Fruit fly (Drosophila melanogaster) whole organism, prepupa: Measurements from ENCODE around the gene mth.

Source experiments
- CG10631 ChIP-seq: fragments of 200-800 bp; sonication (Bioruptor generic); optimal IDR thresholded peaks from 2 replicates; lab custom pipeline; 2016; ENCODE audit warnings: missing biosample characterization, missing genetic modification characterization
- CG10669 ChIP-seq: fragments of 200-800 bp; sonication (Bioruptor generic); optimal IDR thresholded peaks from 3 replicates; lab custom pipeline; 2018; ENCODE audit warnings: missing biosample characterization, mild to moderate bottlenecking, missing genetic modification characterization, moderate library complexity
- CG11294 ChIP-seq: fragments of 200-800 bp; sonication (Bioruptor generic); IDR thresholded peaks from 2 replicates; pipeline ENCODE4 v1.3.6; 2022; ENCODE audit warnings: missing biosample characterization, missing genetic modification characterization
- CG11762 ChIP-seq: fragments of 200-800 bp; sonication (Bioruptor generic); optimal IDR thresholded peaks from 3 replicates; lab custom pipeline; 2016; ENCODE audit warnings: missing biosample characterization, missing genetic modification characterization; ENCODE audit not compliant: insufficient read depth
- CG11902 ChIP-seq: fragments of 200-800 bp; sonication (Bioruptor generic); optimal IDR thresholded peaks from 3 replicates; lab custom pipeline; 2016; ENCODE audit warnings: missing biosample characterization, missing genetic modification characterization
- CG15336 ChIP-seq: fragments of 200-800 bp; sonication (Bioruptor generic); IDR thresholded peaks from 2 replicates; pipeline ENCODE4 v1.3.6; 2022; ENCODE audit warnings: missing biosample characterization, missing genetic modification characterization
- CG1621 ChIP-seq: fragments of 200-800 bp; sonication (Bioruptor generic); optimal IDR thresholded peaks from 3 replicates; lab custom pipeline; 2018; ENCODE audit warnings: missing biosample characterization, mild to moderate bottlenecking, missing genetic modification characterization
- CG3032 ChIP-seq: fragments of 200-800 bp; optimal IDR thresholded peaks from 2 replicates; lab custom pipeline; 2019; ENCODE audit warnings: missing biosample characterization, mild to moderate bottlenecking, missing genetic modification characterization, moderate library complexity
- CG34406 ChIP-seq: fragments of 200-800 bp; sonication (Bioruptor generic); optimal IDR thresholded peaks from 3 replicates; lab custom pipeline; 2016; ENCODE audit warnings: missing biosample characterization, missing genetic modification characterization
- CG6808 ChIP-seq: fragments of 200-800 bp; sonication (Bioruptor generic); optimal IDR thresholded peaks from 3 replicates; lab custom pipeline; 2017; ENCODE audit warnings: missing biosample characterization, missing genetic modification characterization, mild to moderate bottlenecking, moderate library complexity, missing genetic modification reagents
- CG6854 ChIP-seq: fragments of 200-800 bp; sonication (Bioruptor generic); optimal IDR thresholded peaks from 2 replicates; lab custom pipeline; 2017; ENCODE audit warnings: missing biosample characterization, mild to moderate bottlenecking, missing genetic modification characterization
- CG7368 ChIP-seq: fragments of 200-800 bp; sonication (Bioruptor generic); optimal IDR thresholded peaks from 3 replicates; lab custom pipeline; 2016; ENCODE audit warnings: missing biosample characterization, missing genetic modification characterization
- CG8119 ChIP-seq: fragments of 200-800 bp; sonication (Bioruptor generic); IDR thresholded peaks from 3 replicates; pipeline ENCODE4 v1.3.6; 2022; ENCODE audit warnings: missing biosample characterization, missing genetic modification characterization
- CG9139 ChIP-seq: fragments of 200-800 bp; sonication (Bioruptor generic); optimal IDR thresholded peaks from 3 replicates; lab custom pipeline; 2017; ENCODE audit warnings: missing biosample characterization, mild to moderate bottlenecking, missing genetic modification characterization
- Gug ChIP-seq: fragments of 200-800 bp; sonication (Bioruptor generic); IDR thresholded peaks from 2 replicates; pipeline ENCODE4 v1.3.6; 2022; ENCODE audit warnings: missing biosample characterization, missing genetic modification characterization
- Hr38 ChIP-seq: sonication (Bioruptor generic); optimal IDR thresholded peaks from 2 replicates; lab custom pipeline; 2016; ENCODE audit warnings: missing biosample characterization, missing genetic modification characterization
- Hr4 ChIP-seq: fragments of 200-800 bp; sonication (Bioruptor generic); optimal IDR thresholded peaks from 3 replicates; lab custom pipeline; 2016; ENCODE audit warnings: missing biosample characterization, missing genetic modification characterization
- Lpt ChIP-seq: fragments of 200-800 bp; sonication (Bioruptor generic); optimal IDR thresholded peaks from 3 replicates; lab custom pipeline; 2016; ENCODE audit warnings: missing biosample characterization, missing genetic modification characterization
- Met ChIP-seq: fragments of 200-800 bp; sonication (Bioruptor generic); optimal IDR thresholded peaks from 3 replicates; lab custom pipeline; 2016; ENCODE audit warnings: missing biosample characterization, missing genetic modification characterization
- Smox ChIP-seq: fragments of 200-800 bp; sonication (Bioruptor generic); optimal IDR thresholded peaks from 3 replicates; lab custom pipeline; 2016; ENCODE audit warnings: missing biosample characterization, missing genetic modification characterization
- Sox102F ChIP-seq: fragments of 200-800 bp; sonication (Bioruptor generic); optimal IDR thresholded peaks from 2 replicates; lab custom pipeline; 2016; ENCODE audit warnings: missing biosample characterization, mild to moderate bottlenecking, missing genetic modification characterization
- achi ChIP-seq: fragments of 200-800 bp; sonication (Bioruptor generic); optimal IDR thresholded peaks from 3 replicates; lab custom pipeline; 2016; ENCODE audit warnings: missing biosample characterization, missing genetic modification characterization
- acj6 ChIP-seq: fragments of 200-800 bp; sonication (Bioruptor generic); optimal IDR thresholded peaks from 3 replicates; lab custom pipeline; 2016; ENCODE audit warnings: missing biosample characterization, missing genetic modification characterization
- eg ChIP-seq: fragments of 200-800 bp; sonication (Bioruptor generic); IDR thresholded peaks from 3 replicates; pipeline ENCODE4 v1.3.6; 2022; ENCODE audit warnings: missing biosample characterization, missing genetic modification characterization
- esn ChIP-seq: fragments of 200-800 bp; sonication (Bioruptor generic); optimal IDR thresholded peaks from 2 replicates; lab custom pipeline; 2016; ENCODE audit warnings: missing biosample characterization, mild to moderate bottlenecking, missing genetic modification characterization, moderate library complexity
- fd85E ChIP-seq: fragments of 200-800 bp; sonication (Bioruptor generic); optimal IDR thresholded peaks from 3 replicates; lab custom pipeline; 2016; ENCODE audit warnings: missing biosample characterization, missing genetic modification characterization
- fkh ChIP-seq: fragments of 200-800 bp; sonication (Bioruptor generic); optimal IDR thresholded peaks from 3 replicates; lab custom pipeline; 2017; ENCODE audit warnings: missing biosample characterization, mild to moderate bottlenecking, missing genetic modification characterization, moderate library complexity
- net ChIP-seq: fragments of 200-800 bp; sonication (Bioruptor generic); optimal IDR thresholded peaks from 3 replicates; lab custom pipeline; 2016; ENCODE audit warnings: missing biosample characterization, missing genetic modification characterization
- salr ChIP-seq, 2 experiments: fragments of 200-800 bp; sonication (Bioruptor generic); optimal IDR thresholded peaks; 3 replicates each; lab custom pipeline; 2016 to 2018; ENCODE audit warnings: missing biosample characterization in 2 of 2, missing genetic modification characterization in 2 of 2, mild to moderate bottlenecking in 1 of 2
- ss ChIP-seq, 2 experiments: fragments of 200-800 bp; sonication (Bioruptor generic); optimal IDR thresholded peaks; 2 replicates in 1 of 2; 3 replicates in 1 of 2; lab custom pipeline; 2017 to 2018; ENCODE audit warnings: mild to moderate bottlenecking in 2 of 2, missing biosample characterization in 2 of 2, missing genetic modification characterization in 2 of 2, moderate library complexity in 1 of 2
- svp ChIP-seq: fragments of 200-800 bp; sonication (Bioruptor generic); peaks from one replicate; lab custom pipeline; 2016; ENCODE audit warnings: missing biosample characterization, missing genetic modification characterization
- topi ChIP-seq: fragments of 200-800 bp; sonication (Bioruptor generic); optimal IDR thresholded peaks from 3 replicates; lab custom pipeline; 2016; ENCODE audit warnings: missing biosample characterization, missing genetic modification characterization
- vri ChIP-seq: fragments of 200-800 bp; sonication (Bioruptor generic); optimal IDR thresholded peaks from 3 replicates; lab custom pipeline; 2016; ENCODE audit warnings: missing biosample characterization, mild to moderate bottlenecking, missing genetic modification characterization

Gene mth

dm6 chr3L:316784-317183 lies 30.0 kb downstream of the mth start, which contains the start of gene ddbt:
Gene ddbt (plus strand): TSS chr3L:317084.
- no peak for TF ChIP-seq Smox (GFP tag; lab: Kevin White, UChicago)
- TF ChIP-seq net, result no peak
- TF ChIP-seq Gug, result no peak
- no peak for TF ChIP-seq esn (GFP tag; lab: Kevin White, UChicago)
- TF ChIP-seq CG11294 (GFP tag; lab: Robert Waterston, UW), result no peak
- TF ChIP-seq CG10631 (GFP tag; lab: Kevin White, UChicago), result no peak
- TF ChIP-seq Lpt (GFP tag; lab: Kevin White, UChicago), result no peak
- no peak for TF ChIP-seq fd85E (GFP tag; lab: Kevin White, UChicago)
- no peak for TF ChIP-seq ss (GFP tag; optimal IDR thresholded peaks at IDR 0.05; lab: Kevin White, UChicago)
- no peak for TF ChIP-seq Met (GFP tag; lab: Kevin White, UChicago)
- no peak for TF ChIP-seq CG7368
- TF ChIP-seq Hr4 (GFP tag; lab: Kevin White, UChicago), result no peak
- no peak for TF ChIP-seq CG6808
- no peak for TF ChIP-seq salr (GFP tag; optimal IDR thresholded peaks at IDR 0.05; lab: Kevin White, UChicago)
- TF ChIP-seq CG11762 (GFP tag; lab: Kevin White, UChicago), result no peak
- no peak for TF ChIP-seq CG9139 (GFP tag; lab: Kevin White, UChicago)
- no peak for TF ChIP-seq eg (GFP tag; lab: Robert Waterston, UW)

- TF ChIP-seq CG6854 (GFP tag; lab: Kevin White, UChicago) (no peak), CG1621 (tag; lab: Kevin White, UChicago) (peak; percentile 64)
These were observed 31.6 kb downstream of the mth start for dm6 chr3L:315140-315539.

DNA sequence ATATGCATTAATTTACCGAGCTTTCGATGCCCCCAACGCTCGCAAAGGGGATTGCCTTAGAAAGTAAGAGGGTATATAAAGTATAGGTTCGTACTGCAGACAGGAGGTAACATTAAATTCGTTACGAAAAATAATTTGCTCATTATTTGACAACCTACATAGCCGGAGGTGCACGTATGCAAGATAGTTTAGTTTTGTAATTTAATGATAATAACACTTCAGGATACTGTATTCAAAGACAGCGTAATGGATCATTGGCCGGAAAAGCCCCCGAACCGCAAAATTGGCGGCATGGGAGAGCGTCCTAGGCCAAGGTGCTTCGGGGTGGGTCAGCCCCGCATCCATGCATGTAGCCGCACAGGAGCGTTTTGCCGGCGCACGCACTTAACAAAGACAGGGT lies 34.4 kb downstream of the mth start:
- TF ChIP-seq CG11762 (GFP tag; lab: Kevin White, UChicago), result no peak
- TF ChIP-seq, all 60 proteins: peak for 0

dm6 chr3L:311607-312006 lies 35.1 kb downstream of the mth start:
- TF ChIP-seq svp (GFP tag; lab: Kevin White, UChicago) (peak; percentile 84), vri (peak; percentile 95), CG15336 (no peak), topi (GFP tag; lab: Kevin White, UChicago) (no peak)

DNA sequence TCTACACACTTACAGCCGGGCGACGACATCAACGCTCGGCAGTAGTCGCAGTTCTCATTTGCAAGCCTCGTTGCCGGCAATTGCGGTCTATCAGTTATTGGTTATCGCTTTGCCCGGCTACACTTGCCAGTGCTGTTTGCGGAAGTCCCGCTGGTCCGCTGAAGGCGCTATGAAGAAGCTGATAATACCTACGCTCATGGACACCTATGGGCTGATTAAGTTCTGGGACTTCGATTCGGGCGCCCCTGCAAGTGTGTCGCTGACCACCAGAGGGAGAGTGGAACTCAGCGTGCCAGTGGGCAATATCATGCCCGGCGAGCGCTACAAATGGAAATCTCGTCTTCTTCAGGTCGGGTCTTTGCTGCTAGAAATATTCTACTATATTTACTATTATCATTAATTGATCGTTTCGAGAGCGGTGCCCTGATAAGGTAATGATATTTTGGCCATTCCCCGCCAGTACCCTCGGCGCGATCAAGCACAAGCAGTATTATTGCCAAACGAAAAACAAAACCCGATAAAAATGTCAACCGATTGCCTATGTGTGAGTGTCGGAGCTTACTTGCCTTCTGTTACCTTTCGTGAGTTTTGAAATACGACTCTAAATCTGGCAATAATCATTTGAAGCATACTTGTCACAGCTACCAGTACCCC lies 46.7 kb downstream of the mth start:
- TF ChIP-seq CG3032 (tag; lab: Kevin White, UChicago), result no peak
- TF ChIP-seq svp (GFP tag; lab: Kevin White, UChicago), result peak; percentile 71
- TF ChIP-seq, all 60 proteins: peak for 1

- TF ChIP-seq CG10631 (GFP tag; lab: Kevin White, UChicago) (no peak), CG6854 (GFP tag; lab: Kevin White, UChicago) (no peak), fkh (GFP tag; lab: Kevin White, UChicago) (no peak), Sox102F (GFP tag; lab: Kevin White, UChicago) (no peak), Hr38 (GFP tag; lab: Kevin White, UChicago) (no peak), CG8119 (GFP tag; lab: Robert Waterston, UW) (no peak), CG1621 (tag; lab: Kevin White, UChicago) (no peak), CG11902 (GFP tag; lab: Kevin White, UChicago) (no peak), acj6 (GFP tag; lab: Kevin White, UChicago) (no peak), CG34406 (GFP tag; lab: Kevin White, UChicago) (no peak), achi (GFP tag; lab: Kevin White, UChicago) (no peak), esn (GFP tag; lab: Kevin White, UChicago) (no peak), net (no peak), CG3032 (tag; lab: Kevin White, UChicago) (no peak), CG10669 (GFP tag; lab: Kevin White, UChicago) (no peak), salr (GFP tag; optimal IDR thresholded peaks at IDR 0.05; lab: Kevin White, UChicago) (no peak), CG9139 (GFP tag; lab: Kevin White, UChicago) (no peak)
These were observed 48.3 kb downstream of the mth start for dm6 chr3L:298459-298858.
